Worm (Caenorhabditis elegans): ENCODE measurements around the gene pho-10.

DNA sequence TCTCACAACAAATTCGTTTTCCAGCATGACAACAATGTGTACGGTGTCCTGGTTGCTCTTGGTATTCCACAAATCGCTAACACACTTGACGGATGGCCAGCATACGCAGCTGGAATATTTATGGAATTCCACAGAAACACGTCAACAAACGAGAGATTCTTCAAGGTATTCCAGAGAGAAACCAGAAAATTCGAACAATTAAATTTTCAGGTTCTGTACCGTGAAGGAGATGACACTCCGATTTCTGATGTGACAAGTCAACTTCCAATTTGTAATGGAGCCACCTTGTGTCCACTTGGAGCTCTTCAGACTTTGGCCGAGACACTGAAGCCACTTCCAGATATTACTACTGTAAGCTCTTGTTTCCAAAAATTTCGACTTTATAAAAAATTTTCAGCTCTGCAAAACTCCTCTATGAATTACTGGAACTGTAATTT lies 13.6 kb upstream of the pho-10 start:
- TF ChIP-seq nhr-28 (tag; optimal IDR thresholded peaks at IDR 0.05) (no peak), ceh-32 (tag; optimal IDR thresholded peaks at IDR 0.05; ENCODE audit: poor library complexity) (no peak), daf-12 (tag; optimal IDR thresholded peaks at IDR 0.05) (no peak), aly-2 (tag; optimal IDR thresholded peaks at IDR 0.05) (no peak), fos-1 (tag; optimal IDR thresholded peaks at IDR 0.05) (no peak), ceh-62 (tag; optimal IDR thresholded peaks at IDR 0.05) (no peak), nhr-10 (tag; optimal IDR thresholded peaks at IDR 0.05) (no peak)
